Fruit fly (Drosophila melanogaster): ENCODE data around the gene JMJD6.

JMJD6 gene

DNA sequence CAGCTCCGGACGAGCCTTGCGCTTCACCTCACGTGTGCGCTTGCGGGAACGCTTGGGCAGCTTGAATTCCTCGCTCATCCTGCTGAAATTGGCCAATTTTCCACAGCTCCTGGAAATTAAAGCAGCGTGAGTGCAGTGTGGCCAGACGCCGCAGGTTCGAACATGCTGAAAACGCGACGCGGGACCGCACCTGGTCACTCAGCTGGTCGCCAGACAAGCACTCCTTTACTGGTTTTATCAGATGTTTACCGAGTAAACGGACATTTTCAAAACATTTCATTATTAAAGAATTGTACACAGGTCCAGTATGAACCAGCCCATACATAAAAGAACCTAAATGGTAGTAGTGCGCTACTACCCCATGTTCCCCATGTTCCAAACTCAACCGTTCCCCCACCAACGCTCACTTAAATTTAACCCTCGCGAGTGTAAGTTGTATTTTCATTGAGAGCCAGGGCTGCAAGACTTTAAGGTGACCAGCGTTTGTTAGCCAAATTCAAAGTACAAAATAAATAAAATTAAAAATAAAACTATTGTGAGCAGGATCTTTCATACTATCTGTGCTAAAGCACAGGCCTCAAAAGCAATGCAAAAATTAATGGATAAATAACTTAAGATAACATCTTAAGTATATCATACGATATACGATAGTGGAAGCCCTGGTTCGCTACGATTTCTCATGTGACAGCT lies at the start of gene JMJD6, which contains the start of the genes CG7071 and Muted:
Gene JMJD6, minus strand, starts transcription at position 154 of the 690 bp plus-strand sequence.
Gene CG7071, plus strand, starts transcription at position 403 of the 690 bp plus-strand sequence.
Gene Muted, plus strand, starts transcription at position 403 of the 690 bp plus-strand sequence.
- no peak for TF ChIP-seq Sin3A (optimal IDR thresholded peaks at IDR 0.05)
- TF ChIP-seq ttk (optimal IDR thresholded peaks at IDR 0.05) = no peak
- no peak for TF ChIP-seq h (optimal IDR thresholded peaks at IDR 0.05)
- no peak for TF ChIP-seq Myc (optimal IDR thresholded peaks at IDR 0.05)
- TF ChIP-seq psq (optimal IDR thresholded peaks at IDR 0.05) = no peak
- no peak for TF ChIP-seq insv (optimal IDR thresholded peaks at IDR 0.05)

DNA sequence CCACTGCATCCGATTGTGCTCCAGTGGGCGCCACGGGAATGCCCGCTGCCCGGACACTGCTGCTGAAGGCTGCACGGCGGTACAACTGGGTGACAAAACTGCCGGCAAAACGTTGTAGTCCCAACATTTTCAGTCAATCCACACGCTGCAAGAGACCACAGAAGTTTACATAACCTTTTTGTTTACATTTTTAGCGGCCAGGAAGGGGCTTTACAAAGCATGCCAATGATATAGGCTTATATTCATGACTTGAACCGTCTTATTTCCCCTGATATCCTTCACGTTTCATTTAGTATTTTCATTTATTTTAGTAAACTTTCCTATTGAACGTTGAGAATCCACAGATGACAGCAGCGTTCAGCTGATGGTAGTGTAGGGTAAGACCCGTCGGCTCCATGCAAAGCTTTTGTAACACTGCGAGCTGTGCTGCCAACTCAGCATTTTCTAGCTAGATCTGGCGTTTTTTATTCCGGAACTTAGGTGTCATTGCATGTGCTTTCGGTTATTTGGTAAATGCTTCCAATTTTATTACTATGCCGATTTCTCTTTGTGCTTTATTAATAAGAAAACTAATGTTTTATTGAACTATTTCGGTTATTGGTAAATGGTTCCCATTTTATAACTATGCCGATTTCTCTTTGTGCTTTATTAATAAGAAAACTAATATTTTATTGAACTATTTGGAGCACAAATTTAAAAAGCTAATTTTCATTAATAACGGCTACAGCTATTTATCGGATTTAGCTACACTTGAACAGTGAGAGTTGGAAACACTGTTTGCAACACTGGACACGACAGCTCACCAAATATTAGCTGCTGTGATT lies 48.6 kb upstream of the JMJD6 start, which contains the start of the genes CG13850 and lqfR:
Gene CG13850, minus strand, starts transcription at position 379 of the 824 bp plus-strand sequence.
Gene lqfR, plus strand, starts transcription at position 765 of the 824 bp plus-strand sequence.
- TF ChIP-seq Myc (optimal IDR thresholded peaks at IDR 0.05) (no peak), ttk (optimal IDR thresholded peaks at IDR 0.05) (no peak), h (optimal IDR thresholded peaks at IDR 0.05) (no peak), insv (optimal IDR thresholded peaks at IDR 0.05) (no peak), Sin3A (optimal IDR thresholded peaks at IDR 0.05) (no peak), psq (optimal IDR thresholded peaks at IDR 0.05) (no peak)

DNA sequence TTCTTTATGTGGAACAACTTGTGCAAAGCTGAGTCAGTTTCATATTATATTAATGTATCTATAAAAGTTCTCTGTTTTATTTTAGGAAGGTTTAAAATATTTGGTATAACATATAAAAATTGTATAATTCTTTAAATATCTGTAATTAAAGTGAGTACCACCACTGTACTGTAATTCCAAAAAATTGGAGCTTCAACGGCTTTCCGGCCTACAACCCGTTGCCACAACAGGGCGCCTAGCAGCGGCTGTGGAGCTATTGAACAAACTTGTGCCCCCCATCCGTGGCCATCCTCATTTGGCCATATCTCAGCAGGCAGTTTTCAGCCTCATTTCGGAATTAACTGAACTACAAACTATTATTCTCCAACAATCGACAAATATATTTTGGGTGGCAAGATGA lies 43.5 kb upstream of the JMJD6 start, which contains the start of gene CG13855:
Gene CG13855, plus strand, starts transcription at position 301 of the 400 bp plus-strand sequence.
- no peak for TF ChIP-seq Sin3A (optimal IDR thresholded peaks at IDR 0.05)
- no peak for TF ChIP-seq ttk (optimal IDR thresholded peaks at IDR 0.05)

- no peak for TF ChIP-seq Myc (optimal IDR thresholded peaks at IDR 0.05)
- TF ChIP-seq h (optimal IDR thresholded peaks at IDR 0.05) = no peak
- TF ChIP-seq psq (optimal IDR thresholded peaks at IDR 0.05) = no peak
- no peak for TF ChIP-seq ttk (optimal IDR thresholded peaks at IDR 0.05)
- no peak for TF ChIP-seq insv (optimal IDR thresholded peaks at IDR 0.05)
- TF ChIP-seq Sin3A (optimal IDR thresholded peaks at IDR 0.05) = no peak
These were observed 40.2 kb upstream of the JMJD6 start, which contains the start of gene CG13856 for dm6 chr3R:22402355-22402754. TSS of gene CG13856 (plus strand) at chr3R:22402655.

dm6 chr3R:22400246-22400645 lies 38.1 kb upstream of the JMJD6 start:
- TF ChIP-seq ttk (optimal IDR thresholded peaks at IDR 0.05) (no peak), psq (optimal IDR thresholded peaks at IDR 0.05) (no peak), h (optimal IDR thresholded peaks at IDR 0.05) (no peak), insv (optimal IDR thresholded peaks at IDR 0.05) (no peak), Sin3A (optimal IDR thresholded peaks at IDR 0.05) (no peak), Myc (optimal IDR thresholded peaks at IDR 0.05) (no peak)

DNA sequence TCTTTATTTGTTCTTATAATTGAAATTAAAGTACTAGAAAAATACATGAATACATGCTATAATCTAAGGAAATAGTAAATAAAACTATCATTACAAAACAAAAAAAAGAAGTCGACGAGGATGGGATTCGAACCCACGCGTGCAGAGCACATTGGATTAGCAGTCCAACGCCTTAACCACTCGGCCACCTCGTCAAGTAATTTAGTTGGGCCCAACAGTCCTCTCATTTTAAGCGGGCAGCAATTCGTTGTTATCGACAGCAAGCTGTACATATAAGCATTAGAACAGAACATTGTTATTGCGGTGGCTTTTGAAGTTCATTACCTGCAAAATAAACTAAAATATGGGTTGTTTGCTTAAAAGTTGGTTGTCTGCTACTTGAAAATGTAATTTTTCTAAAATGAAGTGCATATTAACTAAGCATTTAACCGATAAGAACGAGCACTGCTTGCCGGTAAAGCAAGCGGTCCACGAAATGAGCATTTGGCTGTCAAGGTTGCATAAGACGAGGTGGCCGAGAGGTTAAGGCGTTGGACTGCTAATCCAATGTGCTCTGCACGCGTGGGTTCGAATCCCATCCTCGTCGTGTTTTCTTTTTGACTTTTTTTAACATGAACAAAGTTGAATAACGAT lies 35.0 kb upstream of the JMJD6 start:
- no peak for TF ChIP-seq insv (optimal IDR thresholded peaks at IDR 0.05)
- TF ChIP-seq Myc (optimal IDR thresholded peaks at IDR 0.05) = no peak
- no peak for TF ChIP-seq psq (optimal IDR thresholded peaks at IDR 0.05)
- TF ChIP-seq h (optimal IDR thresholded peaks at IDR 0.05) = no peak
- TF ChIP-seq Sin3A (optimal IDR thresholded peaks at IDR 0.05) = no peak
- no peak for TF ChIP-seq ttk (optimal IDR thresholded peaks at IDR 0.05)

dm6 chr3R:22396238-22396772 lies 34.1 kb upstream of the JMJD6 start:
- no peak for TF ChIP-seq Myc (optimal IDR thresholded peaks at IDR 0.05)
- no peak for TF ChIP-seq psq (optimal IDR thresholded peaks at IDR 0.05)
- TF ChIP-seq h (optimal IDR thresholded peaks at IDR 0.05) = no peak
- TF ChIP-seq ttk (optimal IDR thresholded peaks at IDR 0.05) = no peak
- no peak for TF ChIP-seq Sin3A (optimal IDR thresholded peaks at IDR 0.05)
- no peak for TF ChIP-seq insv (optimal IDR thresholded peaks at IDR 0.05)

dm6 chr3R:22395409-22396178 lies 33.4 kb upstream of the JMJD6 start:
- TF ChIP-seq Myc (optimal IDR thresholded peaks at IDR 0.05) = no peak
- no peak for TF ChIP-seq Sin3A (optimal IDR thresholded peaks at IDR 0.05)
- no peak for TF ChIP-seq h (optimal IDR thresholded peaks at IDR 0.05)
- TF ChIP-seq ttk (optimal IDR thresholded peaks at IDR 0.05) = no peak
- no peak for TF ChIP-seq insv (optimal IDR thresholded peaks at IDR 0.05)
- TF ChIP-seq psq (optimal IDR thresholded peaks at IDR 0.05) = no peak

- TF ChIP-seq psq (optimal IDR thresholded peaks at IDR 0.05) = no peak
- TF ChIP-seq ttk (optimal IDR thresholded peaks at IDR 0.05) = no peak
- TF ChIP-seq h (optimal IDR thresholded peaks at IDR 0.05) = no peak
- no peak for TF ChIP-seq Sin3A (optimal IDR thresholded peaks at IDR 0.05)
- no peak for TF ChIP-seq Myc (optimal IDR thresholded peaks at IDR 0.05)
- TF ChIP-seq insv (optimal IDR thresholded peaks at IDR 0.05) = no peak
These were observed 31.8 kb upstream of the JMJD6 start, which contains the start of gene CG13857 for dm6 chr3R:22394004-22394403. TSS of gene CG13857 (minus strand) at chr3R:22394104.

DNA sequence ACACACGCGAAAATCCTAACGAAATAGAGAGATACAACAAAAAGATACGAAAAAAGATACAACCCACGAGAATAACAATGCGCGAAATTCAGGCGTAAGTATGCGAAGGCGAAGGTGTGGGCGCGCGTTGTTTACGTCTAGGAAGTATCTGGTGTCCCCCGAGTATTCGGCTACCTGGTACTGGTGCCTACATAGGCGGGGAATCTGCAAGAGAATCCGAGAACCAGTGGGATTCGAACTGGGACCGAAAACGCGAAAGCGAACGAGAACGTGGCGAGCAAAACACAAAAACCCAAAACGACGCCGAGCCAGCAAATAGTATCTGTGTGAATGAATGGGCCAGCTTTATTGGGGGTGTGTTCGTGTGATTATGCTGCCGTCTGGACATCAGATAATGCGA lies 27.9 kb upstream of the JMJD6 start:
- no peak for TF ChIP-seq psq (optimal IDR thresholded peaks at IDR 0.05)
- no peak for TF ChIP-seq h (optimal IDR thresholded peaks at IDR 0.05)
- TF ChIP-seq Myc (optimal IDR thresholded peaks at IDR 0.05) = no peak
- TF ChIP-seq ttk (optimal IDR thresholded peaks at IDR 0.05) = no peak
- no peak for TF ChIP-seq insv (optimal IDR thresholded peaks at IDR 0.05)
- TF ChIP-seq Sin3A (optimal IDR thresholded peaks at IDR 0.05) = no peak

DNA sequence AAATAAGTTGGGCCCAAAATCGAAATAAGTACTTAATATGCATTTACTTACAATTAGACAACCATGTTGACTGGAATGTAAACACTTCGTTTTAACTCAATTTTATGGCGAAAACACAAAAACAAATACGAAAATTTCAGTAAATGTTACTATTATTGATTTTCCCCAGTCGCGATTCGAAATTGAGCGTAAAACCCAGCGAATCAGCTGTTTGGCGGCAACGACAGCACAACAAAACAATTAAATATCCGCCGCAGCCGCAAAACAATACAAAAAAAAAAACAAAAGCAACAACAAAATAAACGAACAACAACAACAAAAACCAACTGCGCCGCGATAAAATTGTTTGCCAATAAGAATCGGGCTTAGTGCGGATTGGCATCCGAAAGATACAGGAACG lies 27.4 kb upstream of the JMJD6 start, which contains the start of the genes CAH8 and CG7059:
Gene CAH8, minus strand, starts transcription at position 101 of the 400 bp plus-strand sequence.
Gene CG7059, plus strand, starts transcription at position 167 of the 400 bp plus-strand sequence.
- no peak for TF ChIP-seq Sin3A (optimal IDR thresholded peaks at IDR 0.05)
- no peak for TF ChIP-seq insv (optimal IDR thresholded peaks at IDR 0.05)
- no peak for TF ChIP-seq psq (optimal IDR thresholded peaks at IDR 0.05)
- no peak for TF ChIP-seq h (optimal IDR thresholded peaks at IDR 0.05)
- TF ChIP-seq Myc (optimal IDR thresholded peaks at IDR 0.05) = no peak
- no peak for TF ChIP-seq ttk (optimal IDR thresholded peaks at IDR 0.05)

Measured in Kc167 (cell line).